Worm (Caenorhabditis elegans) whole organism, late embryonic: ENCODE results near the gene dpf-2.

ENCODE experiments used
- C38D4.7 ChIP-seq: fragments of 200-800 bp; sonication (Bioruptor generic); optimal IDR thresholded peaks from 2 replicates; lab custom pipeline; 2018; ENCODE audit warnings: mild to moderate bottlenecking, missing genetic modification characterization, moderate library complexity, missing compliant biosample characterization
- K02D7.2 ChIP-seq: sonication (generic microtip); optimal IDR thresholded peaks from 2 replicates; lab custom pipeline; 2017; ENCODE audit warnings: mild to moderate bottlenecking, missing genetic modification characterization, missing compliant biosample characterization
- ama-1 ChIP-seq: fragments of 150-350 bp; optimal IDR thresholded peaks from 2 replicates; lab custom pipeline; 2014
- ceh-19 ChIP-seq: fragments of 200-800 bp; sonication (Bioruptor generic); optimal IDR thresholded peaks from 2 replicates; lab custom pipeline; 2018; ENCODE audit warnings: mild to moderate bottlenecking, missing genetic modification characterization, missing compliant biosample characterization
- ceh-22 ChIP-seq: sonication (generic microtip); optimal IDR thresholded peaks from 2 replicates; lab custom pipeline; 2017; ENCODE audit warnings: missing biosample characterization, missing genetic modification characterization
- ceh-24 ChIP-seq: sonication (generic microtip); optimal IDR thresholded peaks from 2 replicates; lab custom pipeline; 2016; ENCODE audit warnings: mild to moderate bottlenecking, missing genetic modification characterization, missing compliant biosample characterization
- ceh-30 ChIP-seq: fragments of 150-350 bp; optimal IDR thresholded peaks from 2 replicates; lab custom pipeline; 2014; ENCODE audit warnings: missing biosample characterization, missing genetic modification characterization
- ceh-31 ChIP-seq: sonication (generic microtip); optimal IDR thresholded peaks from 2 replicates; lab custom pipeline; 2016; ENCODE audit warnings: missing genetic modification characterization, missing compliant biosample characterization
- ceh-34 ChIP-seq: sonication (generic microtip); optimal IDR thresholded peaks from 2 replicates; lab custom pipeline; 2016; ENCODE audit warnings: mild to moderate bottlenecking, missing genetic modification characterization, missing compliant biosample characterization
- ceh-45 ChIP-seq: fragments of 200-800 bp; sonication (Bioruptor generic); IDR thresholded peaks from 2 replicates; pipeline ENCODE4 v1.3.6; 2022; ENCODE audit warnings: missing genetic modification reagents, missing genetic modification characterization, missing compliant biosample characterization
- ceh-48 ChIP-seq: sonication (generic microtip); optimal IDR thresholded peaks from 2 replicates; lab custom pipeline; 2016; ENCODE audit warnings: missing genetic modification characterization, inconsistent platforms, missing compliant biosample characterization
- ceh-9 ChIP-seq: sonication (generic microtip); optimal IDR thresholded peaks from 2 replicates; lab custom pipeline; 2016; ENCODE audit warnings: mild to moderate bottlenecking, missing genetic modification characterization, inconsistent platforms, missing compliant biosample characterization
- dmd-4 ChIP-seq: sonication (generic microtip); optimal IDR thresholded peaks from 2 replicates; lab custom pipeline; 2016; ENCODE audit warnings: borderline replicate concordance, missing genetic modification characterization, missing compliant biosample characterization
- elt-2 ChIP-seq: sonication (generic microtip); optimal IDR thresholded peaks from 2 replicates; lab custom pipeline; 2016; ENCODE audit warnings: missing genetic modification reagents, missing genetic modification characterization, missing compliant biosample characterization
- elt-4 ChIP-seq: sonication (generic microtip); optimal IDR thresholded peaks from 2 replicates; lab custom pipeline; 2016; ENCODE audit warnings: missing genetic modification characterization, missing compliant biosample characterization
- ets-4 ChIP-seq: sonication (generic microtip); optimal IDR thresholded peaks from 2 replicates; lab custom pipeline; 2016; ENCODE audit warnings: missing genetic modification characterization, missing compliant biosample characterization
- eyg-1 ChIP-seq: sonication (generic microtip); optimal IDR thresholded peaks from 2 replicates; lab custom pipeline; 2016; ENCODE audit warnings: missing genotype, missing genetic modification characterization, missing compliant biosample characterization
- fkh-10 ChIP-seq: fragments of 150-350 bp; optimal IDR thresholded peaks from 2 replicates; lab custom pipeline; 2014; ENCODE audit warnings: missing biosample characterization, missing genetic modification reagents, missing genetic modification characterization
- hlh-13 ChIP-seq: fragments of 200-800 bp; sonication (Bioruptor generic); optimal IDR thresholded peaks from 2 replicates; lab custom pipeline; 2018; ENCODE audit warnings: mild to moderate bottlenecking, missing genetic modification characterization, missing compliant biosample characterization
- hlh-30 ChIP-seq: sonication (generic microtip); optimal IDR thresholded peaks from 2 replicates; lab custom pipeline; 2017; ENCODE audit warnings: antibody characterized with exemption, missing genetic modification characterization, missing compliant biosample characterization; ENCODE audit not compliant: insufficient read depth
- hlh-8 ChIP-seq: sonication (generic microtip); optimal IDR thresholded peaks from 2 replicates; lab custom pipeline; 2016; ENCODE audit warnings: missing genotype, missing genetic modification characterization, missing compliant biosample characterization
- mec-3 ChIP-seq: sonication (generic microtip); optimal IDR thresholded peaks from 2 replicates; lab custom pipeline; 2016; ENCODE audit warnings: borderline replicate concordance, missing genetic modification characterization, missing compliant biosample characterization
- nfya-1 ChIP-seq: sonication (generic microtip); optimal IDR thresholded peaks from 2 replicates; lab custom pipeline; 2017; ENCODE audit warnings: missing genetic modification characterization, mild to moderate bottlenecking, missing compliant biosample characterization, antibody characterized with exemption, moderate library complexity
- npax-4 ChIP-seq: sonication (generic microtip); optimal IDR thresholded peaks from 2 replicates; lab custom pipeline; 2016; ENCODE audit warnings: missing genetic modification characterization, missing compliant biosample characterization
- odd-2 ChIP-seq: sonication (generic microtip); optimal IDR thresholded peaks from 2 replicates; lab custom pipeline; 2017; ENCODE audit warnings: antibody characterized with exemption, mild to moderate bottlenecking, missing genetic modification characterization, missing compliant biosample characterization
- pag-3 ChIP-seq: sonication (generic microtip); optimal IDR thresholded peaks from 2 replicates; lab custom pipeline; 2016; ENCODE audit warnings: missing compliant biosample characterization, missing genetic modification characterization, borderline replicate concordance
- pax-1 ChIP-seq: fragments of 150-350 bp; optimal IDR thresholded peaks from 2 replicates; lab custom pipeline; 2014; ENCODE audit warnings: missing biosample characterization, missing genetic modification characterization
- pha-2 ChIP-seq: sonication (generic microtip); optimal IDR thresholded peaks from 2 replicates; lab custom pipeline; 2017; ENCODE audit warnings: mild to moderate bottlenecking, missing genetic modification characterization, missing compliant biosample characterization
- pha-4 ChIP-seq: fragments of 150-350 bp; optimal IDR thresholded peaks from 2 replicates; lab custom pipeline; 2018; ENCODE audit warnings: missing biosample characterization, missing genetic modification reagents, missing genetic modification characterization
- pros-1 ChIP-seq: fragments of 150-350 bp; optimal IDR thresholded peaks from 2 replicates; lab custom pipeline; 2014; ENCODE audit warnings: missing biosample characterization, missing genetic modification reagents, missing genetic modification characterization
- sox-2 ChIP-seq: fragments of 200-800 bp; sonication (Bioruptor generic); IDR thresholded peaks from 2 replicates; pipeline ENCODE4 v1.3.6; 2022; ENCODE audit warnings: missing genetic modification reagents, missing genetic modification characterization, missing compliant biosample characterization
- sox-4 ChIP-seq: sonication (generic microtip); optimal IDR thresholded peaks from 2 replicates; lab custom pipeline; 2017; ENCODE audit warnings: mild to moderate bottlenecking, missing genetic modification characterization, inconsistent platforms, missing compliant biosample characterization
- tbx-2 ChIP-seq: sonication (generic microtip); optimal IDR thresholded peaks from 2 replicates; lab custom pipeline; 2016; ENCODE audit warnings: missing genetic modification characterization, missing compliant biosample characterization
- tbx-7 ChIP-seq: sonication (generic microtip); optimal IDR thresholded peaks from 2 replicates; lab custom pipeline; 2016; ENCODE audit warnings: missing genotype, missing genetic modification characterization, missing compliant biosample characterization
- unc-42 ChIP-seq: sonication (generic microtip); optimal IDR thresholded peaks from 2 replicates; lab custom pipeline; 2016; ENCODE audit warnings: missing genotype, missing genetic modification characterization, missing compliant biosample characterization
- unc-55 ChIP-seq: sonication (generic microtip); optimal IDR thresholded peaks from 2 replicates; lab custom pipeline; 2017; ENCODE audit warnings: missing biosample characterization, missing genetic modification reagents, missing genetic modification characterization
- unc-86 ChIP-seq: sonication (generic microtip); optimal IDR thresholded peaks from 2 replicates; lab custom pipeline; 2016; ENCODE audit warnings: missing genetic modification characterization, missing compliant biosample characterization
- zip-5 ChIP-seq: sonication (generic microtip); optimal IDR thresholded peaks from 2 replicates; lab custom pipeline; 2016; ENCODE audit warnings: missing genetic modification characterization, missing compliant biosample characterization
- ztf-16 ChIP-seq: sonication (generic microtip); optimal IDR thresholded peaks from 2 replicates; lab custom pipeline; 2017; ENCODE audit warnings: missing genetic modification characterization, missing compliant biosample characterization

dpf-2 gene

ce11 chrX:14853712-14854217, 22.1 kb downstream of the dpf-2 start, which contains the start of the genes C27C12.1 and C27C12.4 (continued):
- TF ChIP-seq ceh-9 (tag; lab: Kevin White, UChicago), result no peak
- TF ChIP-seq ceh-31 (tag; lab: Kevin White, UChicago), result peak; percentile 89
- TF ChIP-seq pha-2 (tag; lab: Kevin White, UChicago), result no peak
- no peak for TF ChIP-seq elt-4 (tag; lab: Kevin White, UChicago)
- TF ChIP-seq sox-2 (GFP tag; lab: Robert Waterston, UW), result no peak
- peak; percentile 53 for TF ChIP-seq unc-55 (GFP tag; lab: Kevin White, UChicago)
- no peak for TF ChIP-seq hlh-13
- no peak for TF ChIP-seq pag-3 (tag; lab: Kevin White, UChicago)
- no peak for TF ChIP-seq eyg-1 (tag; lab: Kevin White, UChicago)
- TF ChIP-seq npax-4 (tag; lab: Kevin White, UChicago), result no peak
- TF ChIP-seq elt-2 (tag; lab: Kevin White, UChicago), result peak; percentile 53
- peak; percentile 62 for TF ChIP-seq pax-1 (tag; lab: Kevin White, UChicago)
- TF ChIP-seq mec-3 (tag; lab: Kevin White, UChicago), result no peak
- TF ChIP-seq sox-4 (tag; lab: Kevin White, UChicago), result no peak
- no peak for TF ChIP-seq ztf-16
- TF ChIP-seq zip-5, result peak; percentile 39

DNA sequence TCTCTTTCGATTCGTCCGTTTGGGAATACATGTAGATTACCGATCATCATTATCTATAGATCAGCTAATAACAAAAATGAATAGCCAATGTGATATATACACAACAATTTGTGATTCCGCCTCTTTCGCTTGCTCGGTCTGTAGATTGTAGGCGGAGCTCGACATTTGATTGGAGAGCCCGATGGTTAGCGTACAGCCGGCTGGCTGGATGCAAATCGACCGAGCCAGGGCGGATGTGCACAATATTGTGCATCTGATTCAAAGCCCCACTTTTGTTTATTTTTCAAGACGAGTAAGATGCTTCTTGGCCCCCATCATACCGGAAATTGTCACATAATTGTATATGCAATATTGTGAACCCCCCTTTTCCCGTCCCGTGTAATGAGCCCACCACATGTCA, 30.1 kb downstream of the dpf-2 start, which contains the start of gene dmd-4:
Gene dmd-4 (minus strand): TSS at position 101 of the 400 bp plus-strand sequence.
- TF ChIP-seq ceh-9 (tag; lab: Kevin White, UChicago) (no peak), dmd-4 (tag; lab: Kevin White, UChicago) (peak; percentile 82), pros-1 (no peak)

DNA sequence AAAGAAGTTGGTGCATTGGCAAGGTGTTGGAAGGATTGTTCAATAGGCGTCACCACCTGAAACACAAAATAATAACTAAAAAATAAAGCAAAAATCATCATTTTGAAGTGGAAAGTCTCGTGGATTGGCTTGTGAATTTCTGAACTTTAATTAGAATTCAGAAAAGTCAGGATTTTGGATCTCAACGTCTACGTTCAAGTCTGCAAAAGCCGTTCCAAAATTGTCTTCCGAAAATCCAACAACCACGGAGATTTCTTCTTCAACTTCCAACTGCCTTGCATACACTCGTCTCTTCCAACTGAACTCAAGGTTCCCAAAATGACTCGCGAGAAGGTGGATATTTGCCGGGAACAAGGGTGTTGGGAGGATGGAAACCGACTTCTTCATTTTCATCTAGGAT, 34.1 kb downstream of the dpf-2 start, which contains the start of gene C27C12.3:
Gene C27C12.3 (minus strand): TSS at position 101 of the 400 bp plus-strand sequence.
- TF ChIP-seq unc-55 (GFP tag; lab: Kevin White, UChicago) (no peak), npax-4 (tag; lab: Kevin White, UChicago) (no peak), ceh-22 (no peak), C38D4.7 (GFP tag; lab: Kevin White, UChicago) (no peak), tbx-7 (tag; lab: Kevin White, UChicago) (no peak), ceh-24 (tag; lab: Kevin White, UChicago) (no peak), unc-86 (tag; lab: Kevin White, UChicago) (no peak), ceh-30 (tag; lab: Kevin White, UChicago) (no peak), pax-1 (tag; lab: Kevin White, UChicago) (no peak), odd-2 (no peak)

ce11 chrX:14868200-14868599, 36.6 kb downstream of the dpf-2 start, which contains the start of gene F31F6.1:
TSS of gene F31F6.1 (minus strand) at chrX:14868300.
- peak; percentile 54 for TF ChIP-seq dmd-4 (tag; lab: Kevin White, UChicago)
- no peak for TF ChIP-seq ama-1 (lab: Kevin White, UChicago)

DNA sequence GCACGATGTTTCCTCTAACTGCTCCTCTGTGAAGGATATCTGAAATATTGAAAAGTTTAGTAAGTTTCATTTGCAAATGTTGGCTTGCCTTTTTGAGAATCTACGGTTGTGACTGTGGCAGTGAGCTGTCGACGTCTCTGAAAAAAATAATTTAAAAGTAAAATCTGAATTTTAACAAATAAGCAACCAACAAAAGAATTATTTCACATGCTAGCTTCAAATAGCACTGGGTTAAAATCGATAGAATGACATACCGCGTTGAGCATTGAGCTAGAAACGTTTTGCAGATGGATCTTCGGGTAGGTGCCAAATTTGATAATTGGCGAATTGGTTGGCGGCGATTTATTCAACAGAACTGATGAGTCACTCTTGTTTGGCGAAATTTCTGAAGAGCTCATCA, 40.1 kb downstream of the dpf-2 start, which contains the start of gene F31F6.2:
Gene F31F6.2 (minus strand): TSS at position 101 of the 400 bp plus-strand sequence.
- no peak for TF ChIP-seq fkh-10 (GFP tag; lab: Kevin White, UChicago)
- TF ChIP-seq npax-4 (tag; lab: Kevin White, UChicago), result no peak
- no peak for TF ChIP-seq ceh-24 (tag; lab: Kevin White, UChicago)
- TF ChIP-seq ceh-9 (tag; lab: Kevin White, UChicago), result no peak
- no peak for TF ChIP-seq ets-4 (tag; lab: Kevin White, UChicago)
- TF ChIP-seq sox-2 (GFP tag; lab: Robert Waterston, UW), result no peak
- no peak for TF ChIP-seq ceh-45 (GFP tag; lab: Robert Waterston, UW)
- TF ChIP-seq hlh-30, result no peak
- no peak for TF ChIP-seq nfya-1 (tag; lab: Kevin White, UChicago)
- no peak for TF ChIP-seq tbx-2 (tag; lab: Kevin White, UChicago)
- no peak for TF ChIP-seq unc-42 (tag; lab: Kevin White, UChicago)
- TF ChIP-seq ceh-19 (GFP tag; lab: Kevin White, UChicago), result no peak
- no peak for TF ChIP-seq ceh-48
- no peak for TF ChIP-seq eyg-1 (tag; lab: Kevin White, UChicago)
- no peak for TF ChIP-seq pax-1 (tag; lab: Kevin White, UChicago)
- TF ChIP-seq hlh-8 (tag; lab: Kevin White, UChicago), result no peak
- TF ChIP-seq pha-4 (tag; lab: Kevin White, UChicago), result no peak
- TF ChIP-seq ztf-16, result no peak
- no peak for TF ChIP-seq K02D7.2 (tag; lab: Kevin White, UChicago)
- no peak for TF ChIP-seq ceh-34 (tag; lab: Kevin White, UChicago)
